Fruit fly (Drosophila melanogaster) whole organism, embryonic: Measurements from ENCODE around the gene CG32313.
A peak's percentile ranks its signal among the peaks of the same experiment; 100 is the strongest.

Source experiments
- Ada2b ChIP-seq: fragments of 200-800 bp; sonication (Bioruptor generic); IDR thresholded peaks from 2 replicates; pipeline ENCODE4 v1.3.6; 2022; ENCODE audit warnings: missing biosample characterization, missing genetic modification characterization
- Awh ChIP-seq: fragments of 200-800 bp; sonication (Bioruptor generic); IDR thresholded peaks from 2 replicates; pipeline ENCODE4, ENCODE4 v1.3.6; 2022; ENCODE audit warnings: missing biosample characterization, missing genetic modification characterization
- B-H2 ChIP-seq: fragments of 200-800 bp; sonication (Bioruptor generic); optimal IDR thresholded peaks from 2 replicates; lab custom pipeline; 2018; ENCODE audit warnings: missing biosample characterization, mild to moderate bottlenecking, missing genetic modification characterization
- BEAF-32 ChIP-seq: fragments of 200-800 bp; sonication (Bioruptor generic); optimal IDR thresholded peaks from 3 replicates; lab custom pipeline; 2017; ENCODE audit warnings: missing biosample characterization, missing genetic modification characterization, mild to moderate bottlenecking, moderate library complexity, missing genetic modification reagents
- CG14667 ChIP-seq: fragments of 200-800 bp; sonication (Bioruptor generic); IDR thresholded peaks from 2 replicates; pipeline ENCODE4 v1.3.6; 2022; ENCODE audit warnings: missing biosample characterization, missing genetic modification characterization
- CG14860 ChIP-seq: fragments of 200-800 bp; sonication (Bioruptor generic); IDR thresholded peaks from 3 replicates; pipeline ENCODE4 v1.3.6; 2022; ENCODE audit warnings: missing biosample characterization, missing genetic modification characterization; ENCODE audit not compliant: partially characterized antibody
- CG15011 ChIP-seq: fragments of 200-800 bp; sonication (Bioruptor generic); optimal IDR thresholded peaks from 3 replicates; lab custom pipeline; 2018; ENCODE audit warnings: missing biosample characterization, mild to moderate bottlenecking, missing genetic modification characterization
- CG15073 ChIP-seq: fragments of 200-800 bp; sonication (Bioruptor generic); optimal IDR thresholded peaks from 2 replicates; lab custom pipeline; 2016; ENCODE audit warnings: missing biosample characterization, missing genetic modification characterization
- CG15601 ChIP-seq: fragments of 200-800 bp; sonication (Bioruptor generic); optimal IDR thresholded peaks from 3 replicates; lab custom pipeline; 2019; ENCODE audit warnings: missing biosample characterization, mild to moderate bottlenecking, missing genetic modification characterization, moderate library complexity
- CG16779 ChIP-seq: fragments of 200-800 bp; sonication (Bioruptor generic); IDR thresholded peaks from 2 replicates; pipeline ENCODE4 v1.3.6; 2022; ENCODE audit warnings: missing biosample characterization, missing genetic modification characterization
- CG2116 ChIP-seq: fragments of 200-800 bp; sonication (Bioruptor generic); optimal IDR thresholded peaks from 3 replicates; lab custom pipeline; 2018; ENCODE audit warnings: missing biosample characterization, mild to moderate bottlenecking, missing genetic modification characterization
- CG2678 ChIP-seq: fragments of 200-800 bp; sonication (Bioruptor generic); optimal IDR thresholded peaks from 3 replicates; lab custom pipeline; 2019; ENCODE audit warnings: missing biosample characterization, mild to moderate bottlenecking, missing genetic modification characterization, moderate library complexity
- CG3281 ChIP-seq: fragments of 200-800 bp; sonication (Bioruptor generic); optimal IDR thresholded peaks from 3 replicates; lab custom pipeline; 2017; ENCODE audit warnings: missing biosample characterization, mild to moderate bottlenecking, missing genetic modification characterization
- CG4820 ChIP-seq: fragments of 200-800 bp; sonication (Bioruptor generic); optimal IDR thresholded peaks from 3 replicates; lab custom pipeline; 2016; ENCODE audit warnings: missing biosample characterization, missing genetic modification characterization
- CG6175 ChIP-seq: fragments of 200-800 bp; sonication (Bioruptor generic); IDR thresholded peaks from 3 replicates; pipeline ENCODE4 v1.3.6; 2022; ENCODE audit warnings: missing biosample characterization, missing genetic modification characterization
- CG6254 ChIP-seq: fragments of 200-800 bp; sonication (Bioruptor generic); optimal IDR thresholded peaks from 3 replicates; lab custom pipeline; 2017; ENCODE audit warnings: mild to moderate bottlenecking, missing biosample characterization, missing genetic modification reagents, missing genetic modification characterization
- CG7357 ChIP-seq: fragments of 200-800 bp; sonication (Bioruptor generic); IDR thresholded peaks from 3 replicates; pipeline ENCODE4 v1.3.6; 2022; ENCODE audit warnings: missing biosample characterization, missing genetic modification characterization
- CG7745 ChIP-seq: fragments of 200-800 bp; sonication (Bioruptor generic); optimal IDR thresholded peaks from 2 replicates; lab custom pipeline; 2018; ENCODE audit warnings: missing biosample characterization, mild to moderate bottlenecking, missing genetic modification characterization, moderate library complexity
- CG7839 ChIP-seq: fragments of 200-800 bp; sonication (Bioruptor generic); optimal IDR thresholded peaks from 3 replicates; lab custom pipeline; 2018; ENCODE audit warnings: missing biosample characterization, mild to moderate bottlenecking, missing genetic modification characterization, moderate library complexity
- CG7963 ChIP-seq: fragments of 200-800 bp; sonication (Bioruptor generic); IDR thresholded peaks from 3 replicates; pipeline ENCODE4 v1.3.6; 2022; ENCODE audit warnings: missing biosample characterization, missing genetic modification characterization; ENCODE audit not compliant: partially characterized antibody
- CG8281 ChIP-seq: fragments of 200-800 bp; sonication (Bioruptor generic); optimal IDR thresholded peaks from 2 replicates; lab custom pipeline; 2018; ENCODE audit warnings: missing biosample characterization, mild to moderate bottlenecking, missing genetic modification characterization, moderate library complexity
- CG9876 ChIP-seq: fragments of 200-800 bp; sonication (Bioruptor generic); optimal IDR thresholded peaks from 2 replicates; lab custom pipeline; 2016; ENCODE audit warnings: missing biosample characterization, missing genetic modification characterization
- CTCF ChIP-seq: fragments of 200-800 bp; sonication (Bioruptor generic); optimal IDR thresholded peaks from 2 replicates; lab custom pipeline; 2017; ENCODE audit warnings: missing biosample characterization, mild to moderate bottlenecking, missing genetic modification characterization, moderate library complexity
- CoRest ChIP-seq: fragments of 200-800 bp; sonication (Bioruptor generic); optimal IDR thresholded peaks from 3 replicates; lab custom pipeline; 2018; ENCODE audit warnings: missing biosample characterization, mild to moderate bottlenecking, missing genetic modification characterization, moderate library complexity
- Drgx ChIP-seq: fragments of 200-800 bp; sonication (Bioruptor generic); IDR thresholded peaks from 2 replicates; pipeline ENCODE4 v1.3.6; 2022; ENCODE audit warnings: missing biosample characterization, missing genetic modification characterization
- E2f2 ChIP-seq: fragments of 200-800 bp; sonication (Bioruptor generic); IDR thresholded peaks from 2 replicates; pipeline ENCODE4 v1.3.6; 2022; ENCODE audit warnings: missing biosample characterization, missing genetic modification characterization
- ERR ChIP-seq: fragments of 200-800 bp; sonication (Bioruptor generic); optimal IDR thresholded peaks from 2 replicates; lab custom pipeline; 2016; ENCODE audit warnings: missing biosample characterization, missing genetic modification characterization
- Ets97D ChIP-seq: fragments of 200-800 bp; sonication (Bioruptor generic); optimal IDR thresholded peaks from 3 replicates; lab custom pipeline; 2016; ENCODE audit warnings: missing biosample characterization, missing genetic modification characterization
- HLH3B ChIP-seq: fragments of 200-800 bp; sonication (Bioruptor generic); IDR thresholded peaks from 2 replicates; pipeline ENCODE4 v1.3.6; 2022; ENCODE audit warnings: missing biosample characterization, missing genetic modification characterization
- HLH54F ChIP-seq: fragments of 200-800 bp; sonication (Bioruptor generic); optimal IDR thresholded peaks from 3 replicates; lab custom pipeline; 2016; ENCODE audit warnings: missing biosample characterization, missing genetic modification characterization
- Hey ChIP-seq: fragments of 200-800 bp; sonication (Bioruptor generic); optimal IDR thresholded peaks from 3 replicates; lab custom pipeline; 2018; ENCODE audit warnings: missing biosample characterization, mild to moderate bottlenecking, missing genetic modification characterization
- Six4 ChIP-seq: fragments of 200-800 bp; sonication (Bioruptor generic); optimal IDR thresholded peaks from 2 replicates; lab custom pipeline; 2016; ENCODE audit warnings: missing biosample characterization, missing genetic modification characterization
- Sox100B ChIP-seq: fragments of 200-800 bp; sonication (Bioruptor generic); optimal IDR thresholded peaks from 3 replicates; lab custom pipeline; 2018; ENCODE audit warnings: missing biosample characterization, mild to moderate bottlenecking, missing genetic modification characterization
- Vsx1 ChIP-seq: fragments of 200-800 bp; sonication (Bioruptor generic); optimal IDR thresholded peaks from 2 replicates; lab custom pipeline; 2017; ENCODE audit warnings: missing biosample characterization, mild to moderate bottlenecking, missing genetic modification characterization, missing genetic modification reagents
- al ChIP-seq: fragments of 200-800 bp; sonication (Bioruptor generic); IDR thresholded peaks from 2 replicates; pipeline ENCODE4 v1.3.6; 2022; ENCODE audit warnings: missing biosample characterization, missing genetic modification characterization
- cad ChIP-seq: fragments of >200 bp; optimal IDR thresholded peaks from 2 replicates; lab custom pipeline; 2017; ENCODE audit warnings: missing biosample characterization, missing genetic modification characterization
- corto ChIP-seq: fragments of 200-800 bp; sonication (Bioruptor generic); optimal IDR thresholded peaks from 2 replicates; lab custom pipeline; 2016; ENCODE audit warnings: missing biosample characterization, mild to moderate bottlenecking, missing genetic modification characterization, moderate library complexity
- crc ChIP-seq: fragments of 200-800 bp; sonication (Bioruptor generic); optimal IDR thresholded peaks from 2 replicates; lab custom pipeline; 2016; ENCODE audit warnings: missing biosample characterization, missing genetic modification characterization
- eve ChIP-seq, 2 experiments: fragments of >200 bp; optimal IDR thresholded peaks; 2 replicates each; lab custom pipeline; 2017; ENCODE audit warnings: missing biosample characterization in 2 of 2, missing genetic modification characterization in 2 of 2
- fru ChIP-seq: fragments of >200 bp; optimal IDR thresholded peaks from 2 replicates; lab custom pipeline; 2017
- gce ChIP-seq: fragments of 200-800 bp; sonication (Bioruptor generic); IDR thresholded peaks from 3 replicates; pipeline ENCODE4 v1.3.6; 2022; ENCODE audit warnings: missing biosample characterization, missing genetic modification characterization
- gcm2 ChIP-seq: fragments of 200-800 bp; sonication (Bioruptor generic); optimal IDR thresholded peaks from 2 replicates; lab custom pipeline; 2016; ENCODE audit warnings: missing biosample characterization, missing genetic modification characterization
- her ChIP-seq: fragments of 200-800 bp; sonication (Bioruptor generic); optimal IDR thresholded peaks from 2 replicates; lab custom pipeline; 2016; ENCODE audit warnings: missing biosample characterization, missing genetic modification characterization
- jumu ChIP-seq: fragments of 200-800 bp; sonication (Bioruptor generic); optimal IDR thresholded peaks from 3 replicates; lab custom pipeline; 2016; ENCODE audit warnings: missing biosample characterization, missing genetic modification characterization
- lmd ChIP-seq: fragments of 200-800 bp; sonication (Bioruptor generic); IDR thresholded peaks from 2 replicates; pipeline ENCODE4 v1.3.6; 2022; ENCODE audit warnings: missing biosample characterization, missing genetic modification characterization
- nau ChIP-seq: fragments of 200-800 bp; sonication (Bioruptor generic); optimal IDR thresholded peaks from 3 replicates; lab custom pipeline; 2017; ENCODE audit warnings: missing biosample characterization, mild to moderate bottlenecking, missing genetic modification characterization, missing genetic modification reagents
- odd ChIP-seq: fragments of 200-800 bp; sonication (Bioruptor generic); optimal IDR thresholded peaks from 2 replicates; lab custom pipeline; 2017; ENCODE audit warnings: missing biosample characterization, mild to moderate bottlenecking, missing genetic modification characterization
- pfk ChIP-seq: fragments of 200-800 bp; sonication (Bioruptor generic); optimal IDR thresholded peaks from 2 replicates; lab custom pipeline; 2018; ENCODE audit warnings: missing biosample characterization, mild to moderate bottlenecking, missing genetic modification characterization, moderate library complexity
- rib ChIP-seq: fragments of 200-800 bp; sonication (Bioruptor generic); IDR thresholded peaks from 2 replicates; pipeline ENCODE4 v1.3.6; 2022; ENCODE audit warnings: missing biosample characterization, missing genetic modification characterization
- shn ChIP-seq: fragments of 200-800 bp; sonication (Bioruptor generic); optimal IDR thresholded peaks from 3 replicates; lab custom pipeline; 2016; ENCODE audit warnings: missing biosample characterization, missing genetic modification characterization
- slou ChIP-seq: fragments of 200-800 bp; sonication (Bioruptor generic); optimal IDR thresholded peaks from 3 replicates; lab custom pipeline; 2016; ENCODE audit warnings: missing biosample characterization, missing genetic modification characterization
- ssp ChIP-seq: fragments of 200-800 bp; sonication (Bioruptor generic); IDR thresholded peaks from 2 replicates; pipeline ENCODE4 v1.3.6; 2022; ENCODE audit warnings: missing biosample characterization, missing genetic modification characterization
- sug ChIP-seq: fragments of 200-800 bp; optimal IDR thresholded peaks from 2 replicates; lab custom pipeline; 2019; ENCODE audit warnings: missing biosample characterization, mild to moderate bottlenecking, missing genetic modification characterization, moderate library complexity

CG32313 gene

dm6 chr3L:1584781-1585180 is 39.2 kb upstream of the CG32313 start (continued):
- TF ChIP-seq CG2116 (GFP tag; lab: Kevin White, UChicago) (no peak), CG4820 (GFP tag; lab: Kevin White, UChicago) (peak; percentile 18), CG14667 (GFP tag; lab: Robert Waterston, UW) (no peak), al (GFP tag; lab: Robert Waterston, UW) (no peak), HLH3B (GFP tag; lab: Robert Waterston, UW) (peak; percentile 45; the same call in 1 of the 2 replicates), CG9876 (no peak), B-H2 (GFP tag; lab: Kevin White, UChicago) (no peak), E2f2 (no peak), CG16779 (GFP tag; lab: Robert Waterston, UW) (no peak), Ets97D (GFP tag; lab: Kevin White, UChicago) (no peak), gcm2 (GFP tag; lab: Kevin White, UChicago) (no peak), lmd (GFP tag; lab: Robert Waterston, UW) (peak; percentile 66), CG7745 (tag; lab: Kevin White, UChicago) (no peak), CTCF (no peak), CG8281 (tag; lab: Kevin White, UChicago) (no peak), pfk (GFP tag; lab: Kevin White, UChicago) (no peak), Six4 (no peak), CG2678 (peak; percentile 28), Ada2b (GFP tag; lab: Robert Waterston, UW) (peak; percentile 42; the same call in 1 of the 2 replicates), CG7963 (GFP tag; lab: Robert Waterston, UW) (no peak), ERR (GFP tag; lab: Kevin White, UChicago) (no peak), CG15601 (no peak), gce (0 out of 3 replicates have a peak, but pooled peaks have one; percentile 6), sug (tag; lab: Kevin White, UChicago) (no peak), CG3281 (GFP tag; lab: Kevin White, UChicago) (no peak), rib (GFP tag; lab: Robert Waterston, UW) (no peak), crc (GFP tag; lab: Kevin White, UChicago) (peak; percentile 4), Hey (tag; lab: Kevin White, UChicago) (no peak), CG7357 (GFP tag; lab: Robert Waterston, UW) (peak; percentile 38; the same call in 1 of the 3 replicates), CG6175 (no peak), Vsx1 (GFP tag; lab: Kevin White, UChicago) (no peak), CG15073 (GFP tag; lab: Kevin White, UChicago) (no peak), fru (lab: Kevin White, UChicago) (no peak), CG6254 (GFP tag; lab: Kevin White, UChicago) (no peak), her (no peak), shn (no peak), CG7839 (tag; lab: Kevin White, UChicago) (peak; percentile 27), CG14860 (GFP tag; lab: Robert Waterston, UW) (no peak), nau (no peak), cad (GFP tag; lab: Kevin White, UChicago) (no peak), jumu (GFP tag; lab: Kevin White, UChicago) (no peak), ssp (GFP tag; lab: Robert Waterston, UW) (peak; percentile 41; the same call in 1 of the 2 replicates), eve (GFP tag; optimal IDR thresholded peaks at IDR 0.05; lab: Kevin White, UChicago) (no peak), HLH54F (GFP tag; lab: Kevin White, UChicago) (no peak), BEAF-32 (GFP tag; lab: Kevin White, UChicago) (no peak), CG15011 (GFP tag; lab: Kevin White, UChicago) (no peak), Drgx (GFP tag; lab: Robert Waterston, UW) (peak; percentile 96), Awh (GFP tag; lab: Robert Waterston, UW) (peak; percentile 72), CoRest (no peak), Sox100B (peak; percentile 9), slou (GFP tag; lab: Kevin White, UChicago) (no peak), corto (GFP tag; lab: Kevin White, UChicago) (peak; percentile 72), odd (GFP tag; lab: Kevin White, UChicago) (no peak)
